Worm (Caenorhabditis elegans): ENCODE results near the gene F09E5.14.

F09E5.14 gene

ce11 chrII:5336660-5337494 lies 7.8 kb downstream of the F09E5.14 start (continued):
- TF ChIP-seq Y53G8AR.9 (GFP tag; conservative IDR thresholded peaks at IDR 0.05), result no peak
- no peak for TF ChIP-seq tbx-9 (tag; optimal IDR thresholded peaks at IDR 0.05; ENCODE audit: borderline replicate concordance)
- TF ChIP-seq mel-28 (tag; optimal IDR thresholded peaks at IDR 0.05; ENCODE audit: borderline replicate concordance), result no peak
- peak; percentile 32 for TF ChIP-seq nhr-80 (tag; optimal IDR thresholded peaks at IDR 0.05)
- no peak for TF ChIP-seq unc-130 (GFP tag; optimal IDR thresholded peaks at IDR 0.05)
- TF ChIP-seq F57A8.1 (GFP tag; optimal IDR thresholded peaks at IDR 0.05), result no peak

- TF ChIP-seq D2030.7 (GFP tag; IDR thresholded peaks at IDR 0.05) (no peak), rec-8 (tag; optimal IDR thresholded peaks at IDR 0.05) (no peak), madf-10 (tag; optimal IDR thresholded peaks at IDR 0.05) (no peak), F23B12.7 (tag; optimal IDR thresholded peaks at IDR 0.05; ENCODE audit: insufficient read depth) (no peak), sea-2 (GFP tag; IDR thresholded peaks at IDR 0.05) (no peak), ceh-27 (GFP tag; optimal IDR thresholded peaks at IDR 0.05) (no peak), let-607 (tag; optimal IDR thresholded peaks at IDR 0.05) (peak in 1 of 2 experiments; percentile 17), lin-26 (GFP tag; IDR thresholded peaks at IDR 0.05) (no peak), pbrm-1 (GFP tag; IDR thresholded peaks at IDR 0.05) (0 out of 2 replicates have a peak, but pooled peaks have one; percentile 42), unc-130 (GFP tag; optimal IDR thresholded peaks at IDR 0.05) (no peak), cebp-1 (GFP tag; IDR thresholded peaks at IDR 0.05) (no peak), cebp-1 (tag; optimal IDR thresholded peaks at IDR 0.05) (peak; percentile 36), Y56A3A.18 (GFP tag; IDR thresholded peaks at IDR 0.05) (no peak; the same call in 1 of the 2 replicates), nhr-90 (tag; optimal IDR thresholded peaks at IDR 0.05) (no peak), zim-3 (tag; optimal IDR thresholded peaks at IDR 0.05) (peak; percentile 68), lir-1 (GFP tag; conservative IDR thresholded peaks at IDR 0.05) (no peak), rcor-1 (GFP tag; IDR thresholded peaks at IDR 0.05) (peak; percentile 32; the same call in 1 of the 2 replicates), F52B5.7 (tag; optimal IDR thresholded peaks at IDR 0.05) (peak; percentile 38), ceh-100 (GFP tag; IDR thresholded peaks at IDR 0.05) (0 out of 2 replicates have a peak, but pooled peaks have one; percentile 15), zfh-2 (GFP tag; conservative IDR thresholded peaks at IDR 0.05) (0 out of 2 replicates have a peak, but pooled peaks have one; percentile 29), him-1 (tag; optimal IDR thresholded peaks at IDR 0.05) (no peak), nfya-1 (tag; optimal IDR thresholded peaks at IDR 0.05; ENCODE audit: borderline replicate concordance, insufficient read depth) (no peak), B0019.2 (GFP tag; conservative IDR thresholded peaks at IDR 0.05) (no peak), chd-7 (tag; optimal IDR thresholded peaks at IDR 0.05) (peak; percentile 24), bed-2 (GFP tag; IDR thresholded peaks at IDR 0.05) (no peak), C17E4.6 (GFP tag; IDR thresholded peaks at IDR 0.05) (no peak), tbx-9 (tag; optimal IDR thresholded peaks at IDR 0.05; ENCODE audit: borderline replicate concordance) (no peak), F37B4.10 (GFP tag; IDR thresholded peaks at IDR 0.05) (no peak), B0336.3 (GFP tag; IDR thresholded peaks at IDR 0.05) (no peak), mcd-1 (GFP tag; IDR thresholded peaks at IDR 0.05) (no peak), F10E7.11 (tag; optimal IDR thresholded peaks at IDR 0.05) (no peak), aptf-2 (GFP tag; conservative IDR thresholded peaks at IDR 0.05) (no peak), egl-18 (GFP tag; IDR thresholded peaks at IDR 0.05) (peak; percentile 35; the same call in 1 of the 2 replicates), madf-6 (GFP tag; IDR thresholded peaks at IDR 0.05) (0 out of 2 replicates have a peak, but pooled peaks have one; percentile 27), tbp1 (GFP tag; optimal IDR thresholded peaks at IDR 0.05) (no peak), dox-1 (GFP tag; IDR thresholded peaks at IDR 0.05) (peak; percentile 29; the same call in 1 of the 2 replicates), F49E8.2 (tag; optimal IDR thresholded peaks at IDR 0.05; ENCODE audit: insufficient read depth) (no peak), nfyb-1 (GFP tag; IDR thresholded peaks at IDR 0.05) (0 out of 2 replicates have a peak, but pooled peaks have one; percentile 55), K12H6.12 (tag; optimal IDR thresholded peaks at IDR 0.05) (peak; percentile 0), ama-1 (optimal IDR thresholded peaks at IDR 0.05) (no peak), ama-1 (GFP tag; optimal IDR thresholded peaks at IDR 0.05) (no peak)
These were observed 8.7 kb downstream of the F09E5.14 start for ce11 chrII:5336035-5336376.

Data from whole organism, young adult.